Worm (Caenorhabditis elegans): ENCODE data around the gene nfx-1.

- TF ChIP-seq ama-1 (optimal IDR thresholded peaks at IDR 0.05) (no peak), ces-1 (GFP tag; optimal IDR thresholded peaks at IDR 0.05) (no peak), lsy-2 (tag; optimal IDR thresholded peaks at IDR 0.05) (no peak), rnt-1 (tag; optimal IDR thresholded peaks at IDR 0.05) (no peak), nhr-76 (tag; optimal IDR thresholded peaks at IDR 0.05) (no peak), skn-1 (tag; optimal IDR thresholded peaks at IDR 0.05) (no peak), sox-4 (tag; optimal IDR thresholded peaks at IDR 0.05) (no peak), nhr-28 (tag; optimal IDR thresholded peaks at IDR 0.05) (no peak), elt-2 (tag; optimal IDR thresholded peaks at IDR 0.05) (no peak), nhr-237 (tag; optimal IDR thresholded peaks at IDR 0.05) (no peak), alr-1 (tag; optimal IDR thresholded peaks at IDR 0.05; ENCODE audit: borderline replicate concordance) (no peak)
Measured at ce11 chrIII:6358704-6359103, 16.5 kb upstream of the nfx-1 start.
